Fruit fly (Drosophila melanogaster) Kc167 (cell line): ENCODE results near the gene Cog1.

Experiments
- psq ChIP-seq: fragments of >200 bp; optimal IDR thresholded peaks from 2 replicates; lab custom pipeline; 2017; ENCODE audit warnings: missing external identifiers
- ttk ChIP-seq: sonication (Bioruptor generic); optimal IDR thresholded peaks from 2 replicates; lab custom pipeline; 2017; ENCODE audit warnings: missing external identifiers

DNA sequence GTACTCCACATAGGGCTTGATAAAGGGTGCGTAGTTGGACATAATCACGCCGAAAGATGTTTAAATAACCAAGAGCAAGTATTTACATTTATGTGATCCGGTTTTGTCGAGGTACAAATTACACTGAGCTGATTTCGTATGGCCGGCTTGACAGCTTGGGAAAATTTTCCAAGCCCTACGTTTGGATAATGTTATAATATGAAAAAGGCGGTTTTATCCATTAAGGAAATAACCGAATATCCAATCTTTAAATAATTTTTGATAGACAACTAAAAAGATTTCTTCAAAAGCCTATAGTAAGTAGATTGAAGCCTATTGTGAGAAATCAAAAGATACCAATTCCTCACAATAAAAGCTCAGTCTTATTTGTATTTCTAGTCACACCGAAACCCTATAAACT is 24.6 kb downstream of the Cog1 start, which contains the start of the genes eIF3d2 and CG43450:
- no peak for TF ChIP-seq ttk (lab: Kevin White, UChicago)
- no peak for TF ChIP-seq psq (lab: Kevin White, UChicago)
